Fruit fly (Drosophila melanogaster) whole organism, embryonic: ENCODE measurements around the gene CG7568.
A peak's percentile ranks its signal among the peaks of the same experiment; 100 is the strongest.

ENCODE experiments used
- Abd-B ChIP-seq: fragments of 200-800 bp; sonication (Bioruptor generic); optimal IDR thresholded peaks from 2 replicates; lab custom pipeline; 2018; ENCODE audit warnings: missing biosample characterization, mild to moderate bottlenecking, missing genetic modification characterization, moderate library complexity
- Asciz ChIP-seq: fragments of 200-800 bp; sonication (Bioruptor generic); optimal IDR thresholded peaks from 2 replicates; lab custom pipeline; 2017; ENCODE audit warnings: missing biosample characterization, mild to moderate bottlenecking, missing genetic modification characterization, missing genetic modification reagents
- Bteb2 ChIP-seq: fragments of 200-800 bp; sonication (Bioruptor generic); optimal IDR thresholded peaks from 2 replicates; lab custom pipeline; 2016; ENCODE audit warnings: missing biosample characterization, missing genetic modification characterization
- CG10366 ChIP-seq: fragments of 200-800 bp; sonication (Bioruptor generic); IDR thresholded peaks from 2 replicates; pipeline ENCODE4 v1.3.6; 2022; ENCODE audit warnings: missing biosample characterization, missing genetic modification characterization
- CG10543 ChIP-seq: fragments of 200-800 bp; sonication (Bioruptor generic); optimal IDR thresholded peaks from 3 replicates; lab custom pipeline; 2017; ENCODE audit warnings: missing biosample characterization, mild to moderate bottlenecking, missing genetic modification characterization, moderate library complexity
- CG11456 ChIP-seq: fragments of 200-800 bp; sonication (Bioruptor generic); IDR thresholded peaks from 3 replicates; pipeline ENCODE4 v1.3.6; 2022; ENCODE audit warnings: missing biosample characterization, missing genetic modification characterization
- CG14050 ChIP-seq: fragments of 200-800 bp; sonication (Bioruptor generic); IDR thresholded peaks from 3 replicates; pipeline ENCODE4 v1.3.6; 2022; ENCODE audit warnings: missing biosample characterization, missing genetic modification characterization
- CG15011 ChIP-seq: fragments of 200-800 bp; sonication (Bioruptor generic); optimal IDR thresholded peaks from 3 replicates; lab custom pipeline; 2018; ENCODE audit warnings: missing biosample characterization, mild to moderate bottlenecking, missing genetic modification characterization
- CG16815 ChIP-seq: fragments of 200-800 bp; sonication (Bioruptor generic); optimal IDR thresholded peaks from 3 replicates; lab custom pipeline; 2017; ENCODE audit warnings: missing biosample characterization, mild to moderate bottlenecking, missing genetic modification characterization
- CG17328 ChIP-seq: fragments of 200-800 bp; sonication (Bioruptor generic); IDR thresholded peaks from 2 replicates; pipeline ENCODE4 v1.3.6; 2022; ENCODE audit warnings: missing biosample characterization, missing genetic modification characterization
- CG18619 ChIP-seq: fragments of 200-800 bp; sonication (Bioruptor generic); optimal IDR thresholded peaks from 3 replicates; lab custom pipeline; 2017; ENCODE audit warnings: missing biosample characterization, mild to moderate bottlenecking, missing genetic modification characterization
- CG32767 ChIP-seq: fragments of 200-800 bp; sonication (Bioruptor generic); IDR thresholded peaks from 2 replicates; pipeline ENCODE4 v1.3.6; 2022; ENCODE audit warnings: missing biosample characterization, missing genetic modification characterization
- CG8089 ChIP-seq: fragments of 200-800 bp; sonication (Bioruptor generic); optimal IDR thresholded peaks from 3 replicates; lab custom pipeline; 2016; ENCODE audit warnings: missing biosample characterization, missing genetic modification characterization
- CG8944 ChIP-seq: fragments of 200-800 bp; sonication (Bioruptor generic); optimal IDR thresholded peaks from 3 replicates; lab custom pipeline; 2016; ENCODE audit warnings: missing biosample characterization, missing genetic modification characterization
- CG9876 ChIP-seq: fragments of 200-800 bp; sonication (Bioruptor generic); optimal IDR thresholded peaks from 2 replicates; lab custom pipeline; 2016; ENCODE audit warnings: missing biosample characterization, missing genetic modification characterization
- Doc2 ChIP-seq: fragments of 200-800 bp; sonication (Bioruptor generic); IDR thresholded peaks from 2 replicates; pipeline ENCODE4 v1.3.6; 2022; ENCODE audit warnings: missing biosample characterization, missing genetic modification characterization
- Fer3 ChIP-seq: fragments of 200-800 bp; sonication (Bioruptor generic); optimal IDR thresholded peaks from 2 replicates; lab custom pipeline; 2018; ENCODE audit warnings: missing biosample characterization, mild to moderate bottlenecking, missing genetic modification characterization, moderate library complexity
- Hr51 ChIP-seq, 2 experiments: fragments of 200-800 bp; sonication (Bioruptor generic); optimal IDR thresholded peaks; 2 replicates in 1 of 2; 3 replicates in 1 of 2; lab custom pipeline; 2016 to 2018; ENCODE audit warnings: missing biosample characterization in 2 of 2, missing genetic modification characterization in 2 of 2, mild to moderate bottlenecking in 1 of 2, moderate library complexity in 1 of 2
- MTF-1 ChIP-seq: fragments of 200-800 bp; sonication (Bioruptor generic); optimal IDR thresholded peaks from 2 replicates; lab custom pipeline; 2018; ENCODE audit warnings: missing biosample characterization, mild to moderate bottlenecking, missing genetic modification characterization, borderline replicate concordance
- Max ChIP-seq: fragments of 200-800 bp; sonication (Bioruptor generic); optimal IDR thresholded peaks from 2 replicates; lab custom pipeline; 2016; ENCODE audit warnings: missing biosample characterization, mild to moderate bottlenecking, missing genetic modification characterization
- Nf-YB ChIP-seq: fragments of 200-800 bp; sonication (Bioruptor generic); optimal IDR thresholded peaks from 3 replicates; lab custom pipeline; 2019; ENCODE audit warnings: missing biosample characterization, mild to moderate bottlenecking, missing genetic modification characterization, moderate library complexity
- Ravus ChIP-seq: fragments of 200-800 bp; sonication (Bioruptor generic); IDR thresholded peaks from 2 replicates; pipeline ENCODE4 v1.3.6; 2022; ENCODE audit warnings: missing biosample characterization, missing genetic modification characterization
- Side ChIP-seq: fragments of 200-800 bp; sonication (Bioruptor generic); optimal IDR thresholded peaks from 2 replicates; lab custom pipeline; 2016; ENCODE audit warnings: missing biosample characterization, missing genetic modification characterization
- Sox102F ChIP-seq: fragments of 200-800 bp; sonication (Bioruptor generic); optimal IDR thresholded peaks from 2 replicates; lab custom pipeline; 2018; ENCODE audit warnings: missing biosample characterization, mild to moderate bottlenecking, missing genetic modification characterization, moderate library complexity
- Spps ChIP-seq: fragments of 200-800 bp; sonication (Bioruptor generic); optimal IDR thresholded peaks from 2 replicates; lab custom pipeline; 2018; ENCODE audit warnings: missing biosample characterization, mild to moderate bottlenecking, missing genetic modification characterization
- az2 ChIP-seq: fragments of 200-800 bp; sonication (Bioruptor generic); optimal IDR thresholded peaks from 3 replicates; lab custom pipeline; 2016; ENCODE audit warnings: missing biosample characterization, missing genetic modification characterization
- bbx ChIP-seq: fragments of 200-800 bp; sonication (Bioruptor generic); IDR thresholded peaks from 2 replicates; pipeline ENCODE4 v1.3.6; 2022; ENCODE audit warnings: missing biosample characterization, missing genetic modification characterization; ENCODE audit not compliant: partially characterized antibody
- cato ChIP-seq: fragments of 200-800 bp; sonication (Bioruptor generic); optimal IDR thresholded peaks from 2 replicates; lab custom pipeline; 2016; ENCODE audit warnings: missing biosample characterization, missing genetic modification characterization, borderline replicate concordance
- dpn ChIP-seq, 2 experiments: fragments of 200-800 bp; sonication (Bioruptor generic); optimal IDR thresholded peaks; 3 replicates each; lab custom pipeline; 2016; ENCODE audit warnings: missing biosample characterization in 2 of 2, missing genetic modification characterization in 2 of 2
- grau ChIP-seq: fragments of 200-800 bp; optimal IDR thresholded peaks from 3 replicates; lab custom pipeline; 2019; ENCODE audit warnings: missing biosample characterization, mild to moderate bottlenecking, missing genetic modification characterization, moderate library complexity
- her ChIP-seq: fragments of 200-800 bp; sonication (Bioruptor generic); optimal IDR thresholded peaks from 2 replicates; lab custom pipeline; 2016; ENCODE audit warnings: missing biosample characterization, missing genetic modification characterization
- hkb ChIP-seq, 2 experiments: fragments of 200-800 bp in 1 of 2; fragments of >200 bp in 1 of 2; sonication (Bioruptor generic) in 1 of 2; IDR thresholded peaks in 1 of 2; optimal IDR thresholded peaks in 1 of 2; 2 replicates each; pipeline versions ENCODE4 v1.3.6 to Lab custom; 2017 to 2022; ENCODE audit warnings: missing biosample characterization in 1 of 2, missing genetic modification characterization in 1 of 2
- hth ChIP-seq: fragments of >200 bp; optimal IDR thresholded peaks from 2 replicates; lab custom pipeline; 2017; ENCODE audit warnings: inconsistent platforms
- kay ChIP-seq: fragments of 200-800 bp; sonication (Bioruptor generic); optimal IDR thresholded peaks from 2 replicates; lab custom pipeline; 2016; ENCODE audit warnings: missing biosample characterization, missing genetic modification characterization
- ken ChIP-seq: fragments of 200-800 bp; sonication (Bioruptor generic); IDR thresholded peaks from 3 replicates; pipeline ENCODE4 v1.3.6; 2022; ENCODE audit warnings: missing biosample characterization, missing genetic modification characterization
- lilli ChIP-seq: fragments of 200-800 bp; sonication (Bioruptor generic); optimal IDR thresholded peaks from 3 replicates; lab custom pipeline; 2016; ENCODE audit warnings: missing biosample characterization, missing genetic modification characterization
- lola ChIP-seq, 3 experiments: fragments of >200 bp in 2 of 3; fragments of 200-800 bp in 1 of 3; sonication (Bioruptor generic) in 1 of 3; optimal IDR thresholded peaks; 2 replicates each; lab custom pipeline; 2017 to 2019; ENCODE audit warnings: missing biosample characterization in 3 of 3, missing genetic modification characterization in 3 of 3, mild to moderate bottlenecking in 1 of 3, moderate library complexity in 1 of 3
- p53 ChIP-seq: fragments of 200-800 bp; sonication (Bioruptor generic); optimal IDR thresholded peaks from 2 replicates; lab custom pipeline; 2016; ENCODE audit warnings: missing biosample characterization, missing genetic modification characterization
- pho ChIP-seq: fragments of 200-800 bp; sonication (Bioruptor generic); optimal IDR thresholded peaks from 2 replicates; lab custom pipeline; 2016; ENCODE audit warnings: missing biosample characterization, missing genetic modification characterization
- phol ChIP-seq: fragments of 200-800 bp; sonication (Bioruptor generic); optimal IDR thresholded peaks from 3 replicates; lab custom pipeline; 2018; ENCODE audit warnings: missing biosample characterization, mild to moderate bottlenecking, missing genetic modification characterization, moderate library complexity
- prd ChIP-seq, 3 experiments: fragments of >200 bp in 2 of 3; fragments of 200-800 bp in 1 of 3; sonication (Bioruptor generic) in 1 of 3; optimal IDR thresholded peaks in 2 of 3; IDR thresholded peaks in 1 of 3; 2 replicates in 2 of 3; 3 replicates in 1 of 3; pipeline versions ENCODE4 v1.3.6 to Lab custom; 2017 to 2022; ENCODE audit warnings: missing biosample characterization in 1 of 3, missing genetic modification characterization in 1 of 3
- pzg ChIP-seq: fragments of 200-800 bp; sonication (Bioruptor generic); optimal IDR thresholded peaks from 3 replicates; lab custom pipeline; 2018; ENCODE audit warnings: missing biosample characterization, mild to moderate bottlenecking, missing genetic modification characterization, moderate library complexity
- sc ChIP-seq, 3 experiments: fragments of >200 bp in 2 of 3; fragments of 200-800 bp in 1 of 3; sonication (Bioruptor generic) in 1 of 3; optimal IDR thresholded peaks; 2 replicates in 2 of 3; 3 replicates in 1 of 3; lab custom pipeline; 2017; ENCODE audit warnings: mild to moderate bottlenecking in 1 of 3, missing biosample characterization in 1 of 3, missing genetic modification characterization in 1 of 3, missing genetic modification reagents in 1 of 3
- stwl ChIP-seq: fragments of 200-800 bp; sonication (Bioruptor generic); optimal IDR thresholded peaks from 3 replicates; lab custom pipeline; 2018; ENCODE audit warnings: missing biosample characterization, mild to moderate bottlenecking, missing genetic modification characterization, moderate library complexity
- ttk ChIP-seq: fragments of 200-800 bp; sonication (Bioruptor generic); IDR thresholded peaks from 2 replicates; pipeline ENCODE4 v2.1.2; 2022; ENCODE audit warnings: missing biosample characterization, missing genetic modification characterization
- vvl ChIP-seq: fragments of 200-800 bp; sonication (Bioruptor generic); IDR thresholded peaks from 2 replicates; pipeline ENCODE4 v1.3.6; 2022; ENCODE audit warnings: missing biosample characterization, missing genetic modification characterization
- zf30C ChIP-seq: fragments of 200-800 bp; sonication (Bioruptor generic); optimal IDR thresholded peaks from 3 replicates; lab custom pipeline; 2018; ENCODE audit warnings: missing biosample characterization, mild to moderate bottlenecking, missing genetic modification characterization
- zfh2 ChIP-seq: fragments of 200-800 bp; sonication (Bioruptor generic); optimal IDR thresholded peaks from 2 replicates; lab custom pipeline; 2016; ENCODE audit warnings: missing biosample characterization, missing genetic modification characterization

CG7568 gene

dm6 chr3R:29591481-29592138 lies 9.1 kb downstream of the CG7568 start, which contains the start of gene alph (continued):
- no peak for TF ChIP-seq cato (GFP tag; lab: Kevin White, UChicago)
- TF ChIP-seq dpn (GFP tag; optimal IDR thresholded peaks at IDR 0.05; lab: Kevin White, UChicago): peak; percentile 6 to 50
- no peak for TF ChIP-seq Sox102F (GFP tag; lab: Kevin White, UChicago)
- peak; percentile 63 for TF ChIP-seq az2 (GFP tag; lab: Kevin White, UChicago)
- peak; percentile 98 for TF ChIP-seq bbx
- TF ChIP-seq ttk (GFP tag; lab: Robert Waterston, UW): no peak
- TF ChIP-seq zf30C: peak; percentile 89
- peak; percentile 5 for TF ChIP-seq grau (tag; lab: Kevin White, UChicago)
- TF ChIP-seq CG11456 (GFP tag; lab: Robert Waterston, UW): 0 out of 3 replicates have a peak, but pooled peaks have one; percentile 48
- no peak for TF ChIP-seq CG8944
- TF ChIP-seq Max (GFP tag; lab: Kevin White, UChicago): peak; percentile 9
- peak; percentile 59 for TF ChIP-seq stwl (tag; lab: Kevin White, UChicago)
- peak; percentile 5 for TF ChIP-seq Side (GFP tag; lab: Kevin White, UChicago)
- no peak for TF ChIP-seq hkb (optimal IDR thresholded peaks at IDR 0.05; lab: Kevin White, UChicago)
- peak; percentile 69 for TF ChIP-seq hkb (GFP tag; IDR thresholded peaks at IDR 0.05; lab: Robert Waterston, UW)
- no peak for TF ChIP-seq Doc2 (GFP tag; lab: Robert Waterston, UW)
- TF ChIP-seq lola (GFP tag; optimal IDR thresholded peaks at IDR 0.05; lab: Kevin White, UChicago): no peak
- TF ChIP-seq hth (lab: Kevin White, UChicago): no peak
- no peak for TF ChIP-seq kay (GFP tag; lab: Kevin White, UChicago)
- TF ChIP-seq Hr51 (GFP tag; optimal IDR thresholded peaks at IDR 0.05; lab: Kevin White, UChicago): peak; percentile 19 to 33
- no peak for TF ChIP-seq CG10543
- TF ChIP-seq CG16815 (GFP tag; lab: Kevin White, UChicago): no peak
- peak; percentile 7 for TF ChIP-seq zfh2 (GFP tag; lab: Kevin White, UChicago)
- no peak for TF ChIP-seq Spps
- no peak for TF ChIP-seq MTF-1
- TF ChIP-seq Bteb2 (GFP tag; lab: Kevin White, UChicago): peak; percentile 15
- no peak for TF ChIP-seq pho
- TF ChIP-seq CG8089 (GFP tag; lab: Kevin White, UChicago): no peak
- no peak for TF ChIP-seq CG14050 (GFP tag; lab: Robert Waterston, UW)
- TF ChIP-seq Nf-YB (GFP tag; lab: Kevin White, UChicago): no peak
- TF ChIP-seq ken (GFP tag; lab: Robert Waterston, UW): no peak
- TF ChIP-seq lilli (GFP tag; lab: Kevin White, UChicago): peak; percentile 51
- no peak; the same call in 1 of the 2 replicates for TF ChIP-seq CG32767 (GFP tag; lab: Robert Waterston, UW)
- TF ChIP-seq her (GFP tag; lab: Kevin White, UChicago): no peak
- TF ChIP-seq pzg: peak; percentile 92
- no peak for TF ChIP-seq Ravus (GFP tag; lab: Robert Waterston, UW)
- peak; percentile 50 for TF ChIP-seq Abd-B (GFP tag; lab: Kevin White, UChicago)
- TF ChIP-seq phol (tag; lab: Kevin White, UChicago): peak; percentile 42
- TF ChIP-seq CG9876: peak; percentile 17
- no peak for TF ChIP-seq prd (optimal IDR thresholded peaks at IDR 0.05; lab: Kevin White, UChicago)
- no peak for TF ChIP-seq prd (GFP tag; IDR thresholded peaks at IDR 0.05; lab: Robert Waterston, UW)
- TF ChIP-seq CG10366 (GFP tag; lab: Robert Waterston, UW): no peak
- TF ChIP-seq CG15011 (GFP tag; lab: Kevin White, UChicago): no peak
- TF ChIP-seq CG18619: no peak
- peak; percentile 52 for TF ChIP-seq p53 (GFP tag; lab: Kevin White, UChicago)
- peak; percentile 61 for TF ChIP-seq vvl (GFP tag; lab: Robert Waterston, UW)
- peak; percentile 23 for TF ChIP-seq Asciz
- TF ChIP-seq sc (optimal IDR thresholded peaks at IDR 0.05; lab: Kevin White, UChicago): no peak
- TF ChIP-seq sc (GFP tag; optimal IDR thresholded peaks at IDR 0.05; lab: Kevin White, UChicago): no peak
- 0 out of 2 replicates have a peak, but pooled peaks have one; percentile 15 for TF ChIP-seq CG17328 (GFP tag; lab: Robert Waterston, UW)
- TF ChIP-seq Fer3 (tag; lab: Kevin White, UChicago): peak; percentile 16
